Fruit fly (Drosophila melanogaster) whole organism, pupa: ENCODE measurements around the gene boi.

Source experiments
- CG10348 ChIP-seq: fragments of 200-800 bp; sonication (Bioruptor generic); IDR thresholded peaks from 2 replicates; pipeline ENCODE4 v1.3.6; 2022; ENCODE audit warnings: missing biosample characterization, missing genetic modification characterization
- CG12605 ChIP-seq: fragments of 200-800 bp; sonication (Bioruptor generic); IDR thresholded peaks from 2 replicates; pipeline ENCODE4 v1.3.6; 2022; ENCODE audit warnings: missing biosample characterization, missing genetic modification characterization
- CG14655 ChIP-seq: fragments of 200-800 bp; sonication (Bioruptor generic); optimal IDR thresholded peaks from 3 replicates; lab custom pipeline; 2017; ENCODE audit warnings: mild to moderate bottlenecking, missing biosample characterization, missing genetic modification reagents, missing genetic modification characterization
- CG15710 ChIP-seq: fragments of 200-800 bp; sonication (Bioruptor generic); optimal IDR thresholded peaks from 2 replicates; lab custom pipeline; 2018; ENCODE audit warnings: missing biosample characterization, mild to moderate bottlenecking, missing genetic modification characterization, moderate library complexity
- CG32121 ChIP-seq: fragments of 200-800 bp; sonication (Bioruptor generic); IDR thresholded peaks from 2 replicates; pipeline ENCODE4 v1.3.6; 2022; ENCODE audit warnings: missing biosample characterization, missing genetic modification characterization
- CG8301 ChIP-seq: fragments of 200-800 bp; sonication (Bioruptor generic); optimal IDR thresholded peaks from 2 replicates; lab custom pipeline; 2018; ENCODE audit warnings: missing biosample characterization, mild to moderate bottlenecking, missing genetic modification characterization
- CG9948 ChIP-seq: fragments of 200-800 bp; sonication (Bioruptor generic); optimal IDR thresholded peaks from 2 replicates; lab custom pipeline; 2018; ENCODE audit warnings: missing biosample characterization, mild to moderate bottlenecking, missing genetic modification characterization, moderate library complexity
- EcR ChIP-seq: fragments of 200-800 bp; sonication (Bioruptor generic); optimal IDR thresholded peaks from 3 replicates; lab custom pipeline; 2019; ENCODE audit warnings: missing biosample characterization, missing genetic modification characterization, mild to moderate bottlenecking, moderate library complexity, missing genetic modification reagents
- Ets98B ChIP-seq: fragments of 200-800 bp; sonication (Bioruptor generic); IDR thresholded peaks from 2 replicates; pipeline ENCODE4 v1.3.6; 2022; ENCODE audit warnings: missing biosample characterization, missing genetic modification characterization
- gl ChIP-seq: fragments of 200-800 bp; sonication (Bioruptor generic); optimal IDR thresholded peaks from 2 replicates; lab custom pipeline; 2018; ENCODE audit warnings: missing biosample characterization, mild to moderate bottlenecking, missing genetic modification characterization

dm6 chrX:2468576-2468975 is 1.3 kb downstream of the boi start:
- 0 out of 2 replicates have a peak, but pooled peaks have one; percentile 37 for TF ChIP-seq CG10348 (GFP tag; lab: Robert Waterston, UW)
- peak; percentile 84 for TF ChIP-seq CG15710
- TF ChIP-seq CG9948 (tag; lab: Kevin White, UChicago), result peak; percentile 87
- peak; percentile 93 for TF ChIP-seq Ets98B
- TF ChIP-seq CG8301, result peak; percentile 87
- peak; percentile 94 for TF ChIP-seq CG14655
- TF ChIP-seq EcR (GFP tag; lab: Kevin White, UChicago), result no peak
- peak; percentile 89 for TF ChIP-seq CG12605 (GFP tag; lab: Robert Waterston, UW)
- TF ChIP-seq CG32121 (GFP tag; lab: Robert Waterston, UW), result peak; percentile 90
- peak; percentile 77 for TF ChIP-seq gl (tag; lab: Kevin White, UChicago)
